Fruit fly (Drosophila melanogaster) whole organism, embryonic: ENCODE measurements around the gene CG31717.

Experiments
- Bdp1 ChIP-seq: fragments of 200-800 bp; sonication (Bioruptor generic); optimal IDR thresholded peaks from 3 replicates; lab custom pipeline; 2016; ENCODE audit warnings: missing biosample characterization, missing genetic modification characterization
- CG10147 ChIP-seq: fragments of 200-800 bp; sonication (Bioruptor generic); optimal IDR thresholded peaks from 2 replicates; lab custom pipeline; 2019; ENCODE audit warnings: missing biosample characterization, mild to moderate bottlenecking, missing genetic modification characterization, moderate library complexity
- CG11093 ChIP-seq: fragments of 200-800 bp; sonication (Bioruptor generic); IDR thresholded peaks from 3 replicates; pipeline ENCODE4 v1.3.6; 2022; ENCODE audit warnings: missing biosample characterization, missing genetic modification characterization
- CG13123 ChIP-seq: fragments of 200-800 bp; sonication (Bioruptor generic); optimal IDR thresholded peaks from 2 replicates; lab custom pipeline; 2016; ENCODE audit warnings: missing biosample characterization, missing genetic modification characterization
- CG1529 ChIP-seq: fragments of 200-800 bp; sonication (Bioruptor generic); optimal IDR thresholded peaks from 3 replicates; lab custom pipeline; 2018; ENCODE audit warnings: missing biosample characterization, missing genetic modification characterization
- CG16863 ChIP-seq: fragments of 200-800 bp; sonication (Bioruptor generic); optimal IDR thresholded peaks from 3 replicates; lab custom pipeline; 2016; ENCODE audit warnings: missing biosample characterization, missing genetic modification characterization
- CG17186 ChIP-seq: fragments of 200-800 bp; sonication (Bioruptor generic); optimal IDR thresholded peaks from 3 replicates; lab custom pipeline; 2017; ENCODE audit warnings: missing biosample characterization, missing genetic modification reagents, missing genetic modification characterization
- CG18476 ChIP-seq: fragments of 200-800 bp; sonication (Bioruptor generic); optimal IDR thresholded peaks from 2 replicates; lab custom pipeline; 2016; ENCODE audit warnings: missing biosample characterization, mild to moderate bottlenecking, missing genetic modification characterization
- CG31224 ChIP-seq: fragments of 200-800 bp; sonication (Bioruptor generic); IDR thresholded peaks from 2 replicates; pipeline ENCODE4 v1.3.6; 2022; ENCODE audit warnings: missing biosample characterization, missing genetic modification characterization
- CG3163 ChIP-seq: fragments of 200-800 bp; sonication (Bioruptor generic); optimal IDR thresholded peaks from 3 replicates; lab custom pipeline; 2016; ENCODE audit warnings: missing biosample characterization, missing genetic modification characterization
- CG3847 ChIP-seq: fragments of 200-800 bp; sonication (Bioruptor generic); IDR thresholded peaks from 2 replicates; pipeline ENCODE4 v1.3.6; 2022; ENCODE audit warnings: missing biosample characterization, missing genetic modification characterization
- CG4360 ChIP-seq: fragments of 200-800 bp; sonication (Bioruptor generic); IDR thresholded peaks from 2 replicates; pipeline ENCODE4 v1.3.6; 2022; ENCODE audit warnings: missing biosample characterization, missing genetic modification characterization
- CG43689 ChIP-seq: fragments of 200-800 bp; sonication (Bioruptor generic); IDR thresholded peaks from 2 replicates; pipeline ENCODE4 v1.3.6; 2022; ENCODE audit warnings: missing biosample characterization, missing genetic modification characterization
- CG6654 ChIP-seq: fragments of 200-800 bp; sonication (Bioruptor generic); optimal IDR thresholded peaks from 2 replicates; lab custom pipeline; 2017; ENCODE audit warnings: missing biosample characterization, mild to moderate bottlenecking, missing genetic modification characterization
- CG6689 ChIP-seq: fragments of 200-800 bp; sonication (Bioruptor generic); IDR thresholded peaks from 2 replicates; pipeline ENCODE4 v1.3.6; 2022; ENCODE audit warnings: missing biosample characterization, missing genetic modification characterization
- CG7786 ChIP-seq: fragments of 200-800 bp; sonication (Bioruptor generic); optimal IDR thresholded peaks from 2 replicates; lab custom pipeline; 2016; ENCODE audit warnings: missing biosample characterization, missing genetic modification characterization
- CG8089 ChIP-seq: fragments of 200-800 bp; sonication (Bioruptor generic); optimal IDR thresholded peaks from 3 replicates; lab custom pipeline; 2016; ENCODE audit warnings: missing biosample characterization, missing genetic modification characterization
- CG8765 ChIP-seq: fragments of 200-800 bp; sonication (Bioruptor generic); IDR thresholded peaks from 2 replicates; pipeline ENCODE4 v1.3.6; 2022; ENCODE audit warnings: missing biosample characterization, missing genetic modification characterization
- CG9727 ChIP-seq: fragments of 200-800 bp; sonication (Bioruptor generic); optimal IDR thresholded peaks from 3 replicates; lab custom pipeline; 2017; ENCODE audit warnings: missing biosample characterization, mild to moderate bottlenecking, missing genetic modification characterization
- CoRest ChIP-seq: fragments of 200-800 bp; sonication (Bioruptor generic); optimal IDR thresholded peaks from 3 replicates; lab custom pipeline; 2018; ENCODE audit warnings: missing biosample characterization, mild to moderate bottlenecking, missing genetic modification characterization, moderate library complexity
- Dad ChIP-seq: fragments of 200-800 bp; sonication (Bioruptor generic); optimal IDR thresholded peaks from 3 replicates; lab custom pipeline; 2016; ENCODE audit warnings: missing biosample characterization, missing genetic modification characterization
- Dref ChIP-seq: fragments of 200-800 bp; sonication (Bioruptor generic); IDR thresholded peaks from 2 replicates; pipeline ENCODE4 v1.3.6; 2022; ENCODE audit warnings: missing biosample characterization, missing genetic modification characterization
- Fer3 ChIP-seq: fragments of 200-800 bp; sonication (Bioruptor generic); optimal IDR thresholded peaks from 2 replicates; lab custom pipeline; 2018; ENCODE audit warnings: missing biosample characterization, mild to moderate bottlenecking, missing genetic modification characterization, moderate library complexity
- Gsc ChIP-seq: fragments of 200-800 bp; sonication (Bioruptor generic); IDR thresholded peaks from 2 replicates; pipeline ENCODE4 v1.3.6; 2022; ENCODE audit warnings: missing biosample characterization, missing genetic modification characterization
- Gug ChIP-seq: fragments of 200-800 bp; sonication (Bioruptor generic); IDR thresholded peaks from 4 replicates; pipeline ENCODE4 v1.3.6; 2022; ENCODE audit warnings: missing biosample characterization, missing genetic modification characterization
- HHEX ChIP-seq: fragments of 200-800 bp; sonication (Bioruptor generic); optimal IDR thresholded peaks from 3 replicates; lab custom pipeline; 2017; ENCODE audit warnings: missing biosample characterization, mild to moderate bottlenecking, missing genetic modification characterization, missing genetic modification reagents
- NC2α ChIP-seq: fragments of 200-800 bp; sonication (Bioruptor generic); optimal IDR thresholded peaks from 2 replicates; lab custom pipeline; 2016; ENCODE audit warnings: missing biosample characterization, missing genetic modification characterization
- Neu2 ChIP-seq: fragments of 200-800 bp; sonication (Bioruptor generic); optimal IDR thresholded peaks from 3 replicates; lab custom pipeline; 2016; ENCODE audit warnings: missing biosample characterization, missing genetic modification characterization, borderline replicate concordance
- Oli ChIP-seq: fragments of 200-800 bp; sonication (Bioruptor generic); optimal IDR thresholded peaks from 2 replicates; lab custom pipeline; 2018; ENCODE audit warnings: missing biosample characterization, mild to moderate bottlenecking, missing genetic modification characterization, moderate library complexity
- PHDP ChIP-seq: fragments of 200-800 bp; sonication (Bioruptor generic); optimal IDR thresholded peaks from 3 replicates; lab custom pipeline; 2018; ENCODE audit warnings: missing biosample characterization, mild to moderate bottlenecking, missing genetic modification characterization, moderate library complexity
- Ravus ChIP-seq: fragments of 200-800 bp; sonication (Bioruptor generic); IDR thresholded peaks from 2 replicates; pipeline ENCODE4 v1.3.6; 2022; ENCODE audit warnings: missing biosample characterization, missing genetic modification characterization
- Six4 ChIP-seq: fragments of 200-800 bp; sonication (Bioruptor generic); optimal IDR thresholded peaks from 2 replicates; lab custom pipeline; 2016; ENCODE audit warnings: missing biosample characterization, missing genetic modification characterization
- Ssrp ChIP-seq: fragments of 200-800 bp; sonication (Bioruptor generic); optimal IDR thresholded peaks from 2 replicates; lab custom pipeline; 2018; ENCODE audit warnings: missing biosample characterization, mild to moderate bottlenecking, missing genetic modification characterization, moderate library complexity
- ac ChIP-seq: fragments of 200-800 bp; sonication (Bioruptor generic); optimal IDR thresholded peaks from 3 replicates; lab custom pipeline; 2017; ENCODE audit warnings: missing biosample characterization, mild to moderate bottlenecking, missing genetic modification characterization
- aop ChIP-seq: fragments of 200-800 bp; sonication (Bioruptor generic); IDR thresholded peaks from 2 replicates; pipeline ENCODE4 v1.3.6; 2022; ENCODE audit warnings: missing biosample characterization, missing genetic modification characterization
- cg ChIP-seq: fragments of 200-800 bp; sonication (Bioruptor generic); optimal IDR thresholded peaks from 3 replicates; lab custom pipeline; 2019; ENCODE audit warnings: missing biosample characterization, mild to moderate bottlenecking, missing genetic modification characterization, moderate library complexity
- chm ChIP-seq: fragments of 200-800 bp; sonication (Bioruptor generic); IDR thresholded peaks from 2 replicates; pipeline ENCODE4 v1.3.6; 2022; ENCODE audit warnings: missing biosample characterization, missing genetic modification characterization
- da ChIP-seq: fragments of 200-800 bp; sonication (Bioruptor generic); optimal IDR thresholded peaks from 2 replicates; lab custom pipeline; 2016; ENCODE audit warnings: missing biosample characterization, missing genetic modification characterization
- emc ChIP-seq: fragments of 200-800 bp; sonication (Bioruptor generic); optimal IDR thresholded peaks from 2 replicates; lab custom pipeline; 2016; ENCODE audit warnings: missing biosample characterization, missing genetic modification characterization
- grau ChIP-seq: fragments of 200-800 bp; optimal IDR thresholded peaks from 3 replicates; lab custom pipeline; 2019; ENCODE audit warnings: missing biosample characterization, mild to moderate bottlenecking, missing genetic modification characterization, moderate library complexity
- gro ChIP-seq: fragments of 200-800 bp; sonication (Bioruptor generic); optimal IDR thresholded peaks from 2 replicates; lab custom pipeline; 2016; ENCODE audit warnings: missing biosample characterization, missing genetic modification characterization
- ken ChIP-seq: fragments of 200-800 bp; sonication (Bioruptor generic); IDR thresholded peaks from 3 replicates; pipeline ENCODE4 v1.3.6; 2022; ENCODE audit warnings: missing biosample characterization, missing genetic modification characterization
- knrl ChIP-seq: fragments of 200-800 bp; sonication (Bioruptor generic); IDR thresholded peaks from 3 replicates; pipeline ENCODE4 v1.3.6; 2022; ENCODE audit warnings: missing biosample characterization, missing genetic modification characterization; ENCODE audit not compliant: partially characterized antibody
- lmd ChIP-seq: fragments of 200-800 bp; sonication (Bioruptor generic); IDR thresholded peaks from 2 replicates; pipeline ENCODE4 v1.3.6; 2022; ENCODE audit warnings: missing biosample characterization, missing genetic modification characterization
- nau ChIP-seq: fragments of 200-800 bp; sonication (Bioruptor generic); optimal IDR thresholded peaks from 3 replicates; lab custom pipeline; 2017; ENCODE audit warnings: missing biosample characterization, mild to moderate bottlenecking, missing genetic modification characterization, missing genetic modification reagents
- pan ChIP-seq, 4 experiments: fragments of >200 bp in 3 of 4; fragments of 200-800 bp in 1 of 4; sonication (Bioruptor generic) in 1 of 4; optimal IDR thresholded peaks in 3 of 4; IDR thresholded peaks in 1 of 4; 2 replicates each; pipeline versions ENCODE4 v1.3.6 to Lab custom; 2017 to 2022; ENCODE audit warnings: missing biosample characterization in 2 of 4, missing genetic modification characterization in 2 of 4, mixed read lengths in 1 of 4
- slbo ChIP-seq: fragments of 200-800 bp; sonication (Bioruptor generic); IDR thresholded peaks from 2 replicates; pipeline ENCODE4 v1.3.6; 2022; ENCODE audit warnings: missing biosample characterization, missing genetic modification characterization
- slou ChIP-seq: fragments of 200-800 bp; sonication (Bioruptor generic); optimal IDR thresholded peaks from 3 replicates; lab custom pipeline; 2016; ENCODE audit warnings: missing biosample characterization, missing genetic modification characterization
- sna ChIP-seq: fragments of 200-800 bp; sonication (Bioruptor generic); IDR thresholded peaks from 2 replicates; pipeline ENCODE4 v1.3.6; 2022; ENCODE audit warnings: missing biosample characterization, missing genetic modification characterization; ENCODE audit not compliant: partially characterized antibody
- tin ChIP-seq: fragments of 200-800 bp; sonication (Bioruptor generic); optimal IDR thresholded peaks from 3 replicates; lab custom pipeline; 2016; ENCODE audit warnings: missing biosample characterization, missing genetic modification characterization
- twi ChIP-seq: fragments of 200-800 bp; optimal IDR thresholded peaks from 2 replicates; lab custom pipeline; 2019; ENCODE audit warnings: missing biosample characterization, mild to moderate bottlenecking, missing genetic modification characterization, moderate library complexity
- vfl ChIP-seq: fragments of 200-800 bp; sonication (Bioruptor generic); optimal IDR thresholded peaks from 2 replicates; lab custom pipeline; 2016; ENCODE audit warnings: missing biosample characterization, missing genetic modification characterization

The CG31717 gene

DNA sequence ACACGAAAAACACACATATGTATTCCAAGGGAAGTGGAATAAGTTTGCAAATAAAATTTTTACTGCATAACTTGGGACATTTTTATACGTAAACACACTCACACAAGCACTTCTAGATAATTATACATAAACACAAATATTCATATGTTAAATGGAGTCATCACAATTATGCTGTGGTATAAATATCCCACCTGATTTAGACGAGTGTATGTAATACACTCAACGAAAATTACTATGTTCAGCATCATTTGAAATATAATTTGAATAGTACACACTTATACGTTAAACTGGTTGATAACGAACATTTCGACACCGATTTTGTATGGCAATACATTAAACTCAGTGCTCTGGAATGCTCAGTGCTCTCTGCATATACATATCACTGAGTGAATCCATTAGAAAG is 19.4 kb upstream of the CG31717 start (continued):
- no peak for TF ChIP-seq gro
- TF ChIP-seq CG11093 (GFP tag; lab: Robert Waterston, UW) = no peak
- no peak for TF ChIP-seq NC2α (GFP tag; lab: Kevin White, UChicago)
- TF ChIP-seq CG10147 (GFP tag; lab: Kevin White, UChicago) = peak; percentile 4
- TF ChIP-seq pan (optimal IDR thresholded peaks at IDR 0.05; lab: Kevin White, UChicago) = no peak
- TF ChIP-seq pan (GFP tag; optimal IDR thresholded peaks at IDR 0.05 in 1 of 2, IDR thresholded peaks at IDR 0.05 in 1 of 2) = no peak
- TF ChIP-seq Ssrp (tag; lab: Kevin White, UChicago) = no peak
- TF ChIP-seq vfl (GFP tag; lab: Kevin White, UChicago) = no peak
- no peak for TF ChIP-seq Oli
- TF ChIP-seq da (GFP tag; lab: Kevin White, UChicago) = no peak
- no peak for TF ChIP-seq CG18476 (GFP tag; lab: Kevin White, UChicago)
- TF ChIP-seq Fer3 (tag; lab: Kevin White, UChicago) = peak; percentile 11
- no peak for TF ChIP-seq CG6689 (GFP tag; lab: Robert Waterston, UW)
- TF ChIP-seq grau (tag; lab: Kevin White, UChicago) = peak; percentile 31
- TF ChIP-seq CoRest (tag; lab: Kevin White, UChicago) = peak; percentile 4
- TF ChIP-seq aop (GFP tag; lab: Robert Waterston, UW) = no peak
- no peak for TF ChIP-seq slou (GFP tag; lab: Kevin White, UChicago)
- TF ChIP-seq lmd (GFP tag; lab: Robert Waterston, UW) = no peak
- no peak for TF ChIP-seq ac (GFP tag; lab: Kevin White, UChicago)
- TF ChIP-seq chm (GFP tag; lab: Robert Waterston, UW) = no peak
- TF ChIP-seq ken (GFP tag; lab: Robert Waterston, UW) = no peak
- TF ChIP-seq CG31224 (GFP tag; lab: Robert Waterston, UW) = no peak
- no peak for TF ChIP-seq sna (GFP tag; lab: Robert Waterston, UW)
- no peak for TF ChIP-seq Gug (GFP tag; lab: Robert Waterston, UW)
- TF ChIP-seq tin (GFP tag; lab: Kevin White, UChicago) = no peak
- peak; percentile 19 for TF ChIP-seq CG9727 (GFP tag; lab: Kevin White, UChicago)
- TF ChIP-seq PHDP (tag; lab: Kevin White, UChicago) = peak; percentile 47
- TF ChIP-seq CG7786 = no peak
- no peak for TF ChIP-seq CG17186
- TF ChIP-seq CG8765 (GFP tag; lab: Robert Waterston, UW) = no peak
- no peak for TF ChIP-seq Ravus (GFP tag; lab: Robert Waterston, UW)
- peak; percentile 95 for TF ChIP-seq CG8089 (GFP tag; lab: Kevin White, UChicago)
- peak; percentile 42; the same call in 1 of the 2 replicates for TF ChIP-seq slbo (GFP tag; lab: Robert Waterston, UW)
- no peak for TF ChIP-seq Dref (GFP tag; lab: Robert Waterston, UW)
- TF ChIP-seq HHEX (GFP tag; lab: Kevin White, UChicago) = peak; percentile 43
- TF ChIP-seq cg (GFP tag; lab: Kevin White, UChicago) = peak; percentile 83
- no peak for TF ChIP-seq Six4 (GFP tag; lab: Kevin White, UChicago)
- TF ChIP-seq CG3847 = no peak
- TF ChIP-seq CG16863 (GFP tag; lab: Kevin White, UChicago) = no peak
- TF ChIP-seq Neu2 (GFP tag; lab: Kevin White, UChicago) = no peak
- TF ChIP-seq Gsc = no peak
- no peak for TF ChIP-seq CG1529 (GFP tag; lab: Kevin White, UChicago)
- no peak for TF ChIP-seq CG3163 (GFP tag; lab: Kevin White, UChicago)
- no peak for TF ChIP-seq knrl (GFP tag; lab: Robert Waterston, UW)
- TF ChIP-seq twi = no peak
- TF ChIP-seq Dad = no peak
- no peak for TF ChIP-seq CG6654 (GFP tag; lab: Kevin White, UChicago)
- peak; percentile 42 for TF ChIP-seq nau (GFP tag; lab: Kevin White, UChicago)
- TF ChIP-seq emc = no peak
- no peak for TF ChIP-seq CG13123 (GFP tag; lab: Kevin White, UChicago)
- no peak for TF ChIP-seq CG4360 (GFP tag; lab: Robert Waterston, UW)
- TF ChIP-seq Bdp1 = no peak
- no peak for TF ChIP-seq CG43689 (GFP tag; lab: Robert Waterston, UW)
